Worm (Caenorhabditis elegans): Measurements from ENCODE around the gene nmy-3.

ce11 chrIV:9256865-9257264 is 17.4 kb upstream of the nmy-3 start:
- TF ChIP-seq aly-2 (tag; optimal IDR thresholded peaks at IDR 0.05) (no peak), aha-1 (tag; optimal IDR thresholded peaks at IDR 0.05) (no peak), ets-5 (GFP tag; IDR thresholded peaks at IDR 0.05) (no peak), F16B12.6 (tag; optimal IDR thresholded peaks at IDR 0.05) (no peak), elt-3 (tag; optimal IDR thresholded peaks at IDR 0.05) (no peak), C16A3.4 (tag; optimal IDR thresholded peaks at IDR 0.05) (no peak), nhr-237 (tag; optimal IDR thresholded peaks at IDR 0.05) (no peak), skn-1 (tag; optimal IDR thresholded peaks at IDR 0.05) (no peak), ceh-82 (tag; optimal IDR thresholded peaks at IDR 0.05) (no peak), fos-1 (tag; optimal IDR thresholded peaks at IDR 0.05) (no peak), nhr-28 (tag; optimal IDR thresholded peaks at IDR 0.05) (no peak), swsn-7 (tag; optimal IDR thresholded peaks at IDR 0.05) (no peak), pag-3 (tag; optimal IDR thresholded peaks at IDR 0.05; ENCODE audit: borderline replicate concordance, insufficient read depth) (no peak), zag-1 (tag; optimal IDR thresholded peaks at IDR 0.05) (no peak)

All from whole organism, L1 larva.